Worm (Caenorhabditis elegans) whole organism, L4/young adult: ENCODE measurements around the gene K10B3.5.

Experiments
- W03F9.2 ChIP-seq: fragments of 150-350 bp; optimal IDR thresholded peaks from 2 replicates; lab custom pipeline; 2014; ENCODE audit warnings: missing biosample characterization, missing genetic modification characterization
- him-1 ChIP-seq: sonication (generic microtip); optimal IDR thresholded peaks from 2 replicates; lab custom pipeline; 2016; ENCODE audit warnings: missing genotype, missing genetic modification reagents, missing genetic modification characterization, missing compliant biosample characterization

- TF ChIP-seq him-1 (tag; lab: Kevin White, UChicago) (no peak), W03F9.2 (tag; lab: Kevin White, UChicago) (peak; percentile 26)
Observed at ce11 chrX:3089894-3090414, 16.3 kb downstream of the K10B3.5 start.
